Fruit fly (Drosophila melanogaster) whole organism, adult: ENCODE data around the gene stg1.

Experiments used
- CG11617 ChIP-seq: fragments of 200-800 bp; sonication (Bioruptor generic); optimal IDR thresholded peaks from 2 replicates; lab custom pipeline; 2017; ENCODE audit warnings: mild to moderate bottlenecking, missing biosample characterization, missing genetic modification reagents, missing genetic modification characterization
- CG12768 ChIP-seq: fragments of 200-800 bp; sonication (Bioruptor generic); optimal IDR thresholded peaks from 2 replicates; lab custom pipeline; 2017; ENCODE audit warnings: missing biosample characterization, missing genetic modification characterization, mild to moderate bottlenecking, moderate library complexity, missing genetic modification reagents
- CG14711 ChIP-seq: fragments of 200-800 bp; sonication (Bioruptor generic); optimal IDR thresholded peaks from 2 replicates; lab custom pipeline; 2018; ENCODE audit warnings: missing biosample characterization, mild to moderate bottlenecking, missing genetic modification characterization, moderate library complexity
- CG1620 ChIP-seq: fragments of 200-800 bp; sonication (Bioruptor generic); optimal IDR thresholded peaks from 2 replicates; lab custom pipeline; 2016; ENCODE audit warnings: missing biosample characterization, missing genetic modification characterization
- CG33017 ChIP-seq: fragments of 200-800 bp; sonication (Bioruptor generic); optimal IDR thresholded peaks from 2 replicates; lab custom pipeline; 2018; ENCODE audit warnings: missing biosample characterization, mild to moderate bottlenecking, missing genetic modification characterization, moderate library complexity
- CG5204 ChIP-seq: fragments of 200-800 bp; sonication (Bioruptor generic); optimal IDR thresholded peaks from 2 replicates; lab custom pipeline; 2016; ENCODE audit warnings: missing biosample characterization, missing genetic modification characterization
- CG7045 ChIP-seq: fragments of 200-800 bp; sonication (Bioruptor generic); optimal IDR thresholded peaks from 2 replicates; lab custom pipeline; 2017; ENCODE audit warnings: missing biosample characterization, mild to moderate bottlenecking, missing genetic modification characterization
- CG7101 ChIP-seq: fragments of 200-800 bp; sonication (Bioruptor generic); optimal IDR thresholded peaks from 2 replicates; lab custom pipeline; 2018; ENCODE audit warnings: missing biosample characterization, mild to moderate bottlenecking, missing genetic modification characterization, moderate library complexity
- Clk ChIP-seq: fragments of 200-800 bp; sonication (Bioruptor generic); optimal IDR thresholded peaks from 2 replicates; lab custom pipeline; 2017; ENCODE audit warnings: missing biosample characterization, missing genetic modification characterization
- Crg-1 ChIP-seq: fragments of 200-800 bp; sonication (Bioruptor generic); optimal IDR thresholded peaks from 2 replicates; lab custom pipeline; 2016; ENCODE audit warnings: missing biosample characterization, missing genetic modification characterization
- Hr96 ChIP-seq: fragments of 200-800 bp; sonication (Bioruptor generic); optimal IDR thresholded peaks from 2 replicates; lab custom pipeline; 2016; ENCODE audit warnings: missing biosample characterization, missing genetic modification characterization
- Mnt ChIP-seq: fragments of 200-800 bp; sonication (Bioruptor generic); optimal IDR thresholded peaks from 2 replicates; lab custom pipeline; 2016; ENCODE audit warnings: missing biosample characterization, mild to moderate bottlenecking, missing genetic modification characterization
- bab1 ChIP-seq: fragments of 200-800 bp; sonication (Bioruptor generic); optimal IDR thresholded peaks from 3 replicates; lab custom pipeline; 2019; ENCODE audit warnings: missing biosample characterization, mild to moderate bottlenecking, missing genetic modification characterization, moderate library complexity
- cic ChIP-seq: fragments of 200-800 bp; sonication (Bioruptor generic); optimal IDR thresholded peaks from 2 replicates; lab custom pipeline; 2017; ENCODE audit warnings: missing biosample characterization, mild to moderate bottlenecking, missing genetic modification characterization, moderate library complexity
- cnc ChIP-seq, 2 experiments: fragments of >200 bp; optimal IDR thresholded peaks; 2 replicates each; lab custom pipeline; 2017
- kay ChIP-seq: fragments of 200-800 bp; sonication (Bioruptor generic); peaks from one replicate; lab custom pipeline; 2016; ENCODE audit warnings: missing biosample characterization, missing genetic modification characterization, borderline replicate concordance
- ovo ChIP-seq: fragments of 200-800 bp; sonication (Bioruptor generic); optimal IDR thresholded peaks from 2 replicates; lab custom pipeline; 2016; ENCODE audit warnings: missing biosample characterization, missing genetic modification characterization
- pad ChIP-seq: fragments of 200-800 bp; sonication (Bioruptor generic); optimal IDR thresholded peaks from 3 replicates; lab custom pipeline; 2017; ENCODE audit warnings: missing biosample characterization, missing genetic modification characterization, mild to moderate bottlenecking, moderate library complexity, missing genetic modification reagents
- tj ChIP-seq: fragments of 200-800 bp; sonication (Bioruptor generic); optimal IDR thresholded peaks from 3 replicates; lab custom pipeline; 2017; ENCODE audit warnings: missing biosample characterization, mild to moderate bottlenecking, missing genetic modification characterization, moderate library complexity
- toe ChIP-seq: fragments of 200-800 bp; sonication (Bioruptor generic); optimal IDR thresholded peaks from 2 replicates; lab custom pipeline; 2016; ENCODE audit warnings: missing biosample characterization, missing genetic modification characterization

stg1 gene

dm6 chrX:21093544-21093943, at the start of gene stg1:
stg1 (plus strand) TSS chrX:21093844.
- TF ChIP-seq CG14711 (tag; lab: Kevin White, UChicago), result no peak
- TF ChIP-seq toe (GFP tag; lab: Kevin White, UChicago), result no peak
- no peak for TF ChIP-seq Hr96 (GFP tag; lab: Kevin White, UChicago)
- no peak for TF ChIP-seq pad (GFP tag; lab: Kevin White, UChicago)
- no peak for TF ChIP-seq CG33017
- TF ChIP-seq cic, result no peak
- no peak for TF ChIP-seq CG7101
- TF ChIP-seq CG11617 (GFP tag; lab: Kevin White, UChicago), result no peak
- TF ChIP-seq CG5204 (GFP tag; lab: Kevin White, UChicago), result no peak
- no peak for TF ChIP-seq bab1 (GFP tag; lab: Kevin White, UChicago)
- no peak for TF ChIP-seq Clk (GFP tag; lab: Kevin White, UChicago)
- TF ChIP-seq kay (GFP tag; lab: Kevin White, UChicago), result no peak
- TF ChIP-seq CG1620 (GFP tag; lab: Kevin White, UChicago), result no peak
- TF ChIP-seq Mnt (GFP tag; lab: Kevin White, UChicago), result no peak
- TF ChIP-seq CG12768 (GFP tag; lab: Kevin White, UChicago), result no peak
- no peak for TF ChIP-seq cnc (optimal IDR thresholded peaks at IDR 0.05; lab: Kevin White, UChicago)

dm6 chrX:21044278-21044830, 49.3 kb upstream of the stg1 start:
- TF ChIP-seq cnc (optimal IDR thresholded peaks at IDR 0.05; lab: Kevin White, UChicago), result peak in 1 of 2 experiments; percentile 76
- no peak for TF ChIP-seq CG7101
- no peak for TF ChIP-seq CG14711 (tag; lab: Kevin White, UChicago)
- TF ChIP-seq Crg-1 (GFP tag; lab: Kevin White, UChicago), result no peak
- no peak for TF ChIP-seq kay (GFP tag; lab: Kevin White, UChicago)
- TF ChIP-seq CG12768 (GFP tag; lab: Kevin White, UChicago), result no peak
- no peak for TF ChIP-seq ovo (GFP tag; lab: Kevin White, UChicago)
- TF ChIP-seq Mnt (GFP tag; lab: Kevin White, UChicago), result no peak

- TF ChIP-seq CG7101 (peak; percentile 17), CG12768 (GFP tag; lab: Kevin White, UChicago) (no peak), Crg-1 (GFP tag; lab: Kevin White, UChicago) (peak; percentile 25), CG11617 (GFP tag; lab: Kevin White, UChicago) (peak; percentile 73), Clk (GFP tag; lab: Kevin White, UChicago) (no peak), ovo (GFP tag; lab: Kevin White, UChicago) (peak; percentile 94), Mnt (GFP tag; lab: Kevin White, UChicago) (peak; percentile 65), toe (GFP tag; lab: Kevin White, UChicago) (peak; percentile 34), CG14711 (tag; lab: Kevin White, UChicago) (peak; percentile 25), CG7045 (GFP tag; lab: Kevin White, UChicago) (peak; percentile 61), cnc (optimal IDR thresholded peaks at IDR 0.05; lab: Kevin White, UChicago) (no peak), pad (GFP tag; lab: Kevin White, UChicago) (peak; percentile 35), tj (GFP tag; lab: Kevin White, UChicago) (peak; percentile 36), CG1620 (GFP tag; lab: Kevin White, UChicago) (peak; percentile 17), CG33017 (peak; percentile 51), CG5204 (GFP tag; lab: Kevin White, UChicago) (no peak), bab1 (GFP tag; lab: Kevin White, UChicago) (peak; percentile 33), Hr96 (GFP tag; lab: Kevin White, UChicago) (no peak), cic (peak; percentile 36), kay (GFP tag; lab: Kevin White, UChicago) (peak; percentile 58)
Measured at dm6 chrX:21044831-21045447, 48.7 kb upstream of the stg1 start, which contains the start of gene Cbs. Cbs (plus strand) TSS chrX:21045138.

- TF ChIP-seq CG5204 (GFP tag; lab: Kevin White, UChicago), result no peak
- TF ChIP-seq CG14711 (tag; lab: Kevin White, UChicago), result peak; percentile 26
Measured at dm6 chrX:21045448-21045941, 48.1 kb upstream of the stg1 start.

dm6 chrX:21046141-21046540, 47.5 kb upstream of the stg1 start:
- TF ChIP-seq CG5204 (GFP tag; lab: Kevin White, UChicago) (no peak), Crg-1 (GFP tag; lab: Kevin White, UChicago) (no peak), Clk (GFP tag; lab: Kevin White, UChicago) (no peak), cic (no peak), Mnt (GFP tag; lab: Kevin White, UChicago) (no peak), toe (GFP tag; lab: Kevin White, UChicago) (no peak), CG14711 (tag; lab: Kevin White, UChicago) (no peak), bab1 (GFP tag; lab: Kevin White, UChicago) (no peak), CG33017 (no peak), CG12768 (GFP tag; lab: Kevin White, UChicago) (no peak), cnc (optimal IDR thresholded peaks at IDR 0.05; lab: Kevin White, UChicago) (no peak), Hr96 (GFP tag; lab: Kevin White, UChicago) (no peak), pad (GFP tag; lab: Kevin White, UChicago) (no peak), CG11617 (GFP tag; lab: Kevin White, UChicago) (no peak), CG7045 (GFP tag; lab: Kevin White, UChicago) (no peak)
